Fruit fly (Drosophila melanogaster) whole organism, embryonic: ENCODE results near the gene Hsp110.
A peak's percentile ranks its signal among the peaks of the same experiment; 100 is the strongest.

Experiments used
- Ada2b ChIP-seq: fragments of 200-800 bp; sonication (Bioruptor generic); IDR thresholded peaks from 2 replicates; pipeline ENCODE4 v1.3.6; 2022; ENCODE audit warnings: missing biosample characterization, missing genetic modification characterization
- Antp ChIP-seq: fragments of 200-800 bp; sonication (Bioruptor generic); optimal IDR thresholded peaks from 3 replicates; lab custom pipeline; 2016; ENCODE audit warnings: missing biosample characterization, missing genetic modification characterization
- BtbVII ChIP-seq: fragments of 200-800 bp; sonication (Bioruptor generic); optimal IDR thresholded peaks from 3 replicates; lab custom pipeline; 2017; ENCODE audit warnings: missing biosample characterization, mild to moderate bottlenecking, missing genetic modification characterization
- CG10462 ChIP-seq: fragments of 200-800 bp; sonication (Bioruptor generic); optimal IDR thresholded peaks from 2 replicates; lab custom pipeline; 2016; ENCODE audit warnings: missing biosample characterization, missing genetic modification characterization
- CG10565 ChIP-seq: fragments of 200-800 bp; sonication (Bioruptor generic); optimal IDR thresholded peaks from 3 replicates; lab custom pipeline; 2016; ENCODE audit warnings: missing biosample characterization, mild to moderate bottlenecking, missing genetic modification characterization
- CG12942 ChIP-seq: fragments of 200-800 bp; sonication (Bioruptor generic); optimal IDR thresholded peaks from 3 replicates; lab custom pipeline; 2016; ENCODE audit warnings: missing biosample characterization, missing genetic modification characterization
- CG13296 ChIP-seq: fragments of 200-800 bp; sonication (Bioruptor generic); optimal IDR thresholded peaks from 3 replicates; lab custom pipeline; 2018; ENCODE audit warnings: missing biosample characterization, mild to moderate bottlenecking, missing genetic modification characterization
- CG13424 ChIP-seq: fragments of 200-800 bp; sonication (Bioruptor generic); optimal IDR thresholded peaks from 2 replicates; lab custom pipeline; 2019; ENCODE audit warnings: missing biosample characterization, mild to moderate bottlenecking, missing genetic modification characterization, moderate library complexity
- CG14441 ChIP-seq: fragments of 200-800 bp; sonication (Bioruptor generic); IDR thresholded peaks from 2 replicates; pipeline ENCODE4 v1.3.6; 2022; ENCODE audit warnings: missing biosample characterization, missing genetic modification characterization
- CG1792 ChIP-seq: fragments of 200-800 bp; sonication (Bioruptor generic); optimal IDR thresholded peaks from 2 replicates; lab custom pipeline; 2016; ENCODE audit warnings: missing biosample characterization, missing genetic modification characterization
- CG2202 ChIP-seq: fragments of 200-800 bp; sonication (Bioruptor generic); optimal IDR thresholded peaks from 2 replicates; lab custom pipeline; 2018; ENCODE audit warnings: missing biosample characterization, mild to moderate bottlenecking, missing genetic modification characterization
- CG2678 ChIP-seq: fragments of 200-800 bp; sonication (Bioruptor generic); optimal IDR thresholded peaks from 3 replicates; lab custom pipeline; 2019; ENCODE audit warnings: missing biosample characterization, mild to moderate bottlenecking, missing genetic modification characterization, moderate library complexity
- CG2712 ChIP-seq: fragments of 200-800 bp; optimal IDR thresholded peaks from 3 replicates; lab custom pipeline; 2019; ENCODE audit warnings: missing biosample characterization, mild to moderate bottlenecking, missing genetic modification characterization, moderate library complexity
- CG42726 ChIP-seq: fragments of 200-800 bp; sonication (Bioruptor generic); IDR thresholded peaks from 2 replicates; pipeline ENCODE4 v1.3.6; 2022; ENCODE audit warnings: missing biosample characterization, missing genetic modification characterization; ENCODE audit not compliant: partially characterized antibody
- CG4282 ChIP-seq: fragments of 200-800 bp; sonication (Bioruptor generic); optimal IDR thresholded peaks from 2 replicates; lab custom pipeline; 2016; ENCODE audit warnings: missing biosample characterization, missing genetic modification characterization
- CG4360 ChIP-seq: fragments of 200-800 bp; sonication (Bioruptor generic); IDR thresholded peaks from 2 replicates; pipeline ENCODE4 v1.3.6; 2022; ENCODE audit warnings: missing biosample characterization, missing genetic modification characterization
- CG5953 ChIP-seq: fragments of 200-800 bp; sonication (Bioruptor generic); IDR thresholded peaks from 2 replicates; pipeline ENCODE4 v1.3.6; 2022; ENCODE audit warnings: missing biosample characterization, missing genetic modification characterization
- CG7745 ChIP-seq: fragments of 200-800 bp; sonication (Bioruptor generic); optimal IDR thresholded peaks from 2 replicates; lab custom pipeline; 2018; ENCODE audit warnings: missing biosample characterization, mild to moderate bottlenecking, missing genetic modification characterization, moderate library complexity
- CG8089 ChIP-seq: fragments of 200-800 bp; sonication (Bioruptor generic); optimal IDR thresholded peaks from 3 replicates; lab custom pipeline; 2016; ENCODE audit warnings: missing biosample characterization, missing genetic modification characterization
- CG9437 ChIP-seq: fragments of 200-800 bp; sonication (Bioruptor generic); optimal IDR thresholded peaks from 2 replicates; lab custom pipeline; 2018; ENCODE audit warnings: missing biosample characterization, mild to moderate bottlenecking, missing genetic modification characterization
- CG9727 ChIP-seq: fragments of 200-800 bp; sonication (Bioruptor generic); optimal IDR thresholded peaks from 3 replicates; lab custom pipeline; 2017; ENCODE audit warnings: missing biosample characterization, mild to moderate bottlenecking, missing genetic modification characterization
- CrebB ChIP-seq: fragments of 200-800 bp; sonication (Bioruptor generic); optimal IDR thresholded peaks from 3 replicates; lab custom pipeline; 2018; ENCODE audit warnings: missing biosample characterization, mild to moderate bottlenecking, missing genetic modification characterization
- Elba2 ChIP-seq: fragments of 200-800 bp; sonication (Bioruptor generic); optimal IDR thresholded peaks from 3 replicates; lab custom pipeline; 2016; ENCODE audit warnings: missing biosample characterization, missing genetic modification characterization
- Ets65A ChIP-seq: fragments of 200-800 bp; sonication (Bioruptor generic); peaks from one replicate; lab custom pipeline; 2016; ENCODE audit warnings: missing biosample characterization, missing genetic modification characterization
- Gug ChIP-seq: fragments of 200-800 bp; sonication (Bioruptor generic); IDR thresholded peaks from 4 replicates; pipeline ENCODE4 v1.3.6; 2022; ENCODE audit warnings: missing biosample characterization, missing genetic modification characterization
- Hsf ChIP-seq: fragments of 200-800 bp; sonication (Bioruptor generic); optimal IDR thresholded peaks from 3 replicates; lab custom pipeline; 2016; ENCODE audit warnings: missing biosample characterization, missing genetic modification characterization
- Myb ChIP-seq: fragments of 200-800 bp; sonication (Bioruptor generic); optimal IDR thresholded peaks from 2 replicates; lab custom pipeline; 2016; ENCODE audit warnings: missing biosample characterization, missing genetic modification characterization
- NC2α ChIP-seq: fragments of 200-800 bp; sonication (Bioruptor generic); optimal IDR thresholded peaks from 2 replicates; lab custom pipeline; 2016; ENCODE audit warnings: missing biosample characterization, missing genetic modification characterization
- Nf-YC ChIP-seq: fragments of 200-800 bp; optimal IDR thresholded peaks from 3 replicates; lab custom pipeline; 2019; ENCODE audit warnings: missing biosample characterization, mild to moderate bottlenecking, missing genetic modification characterization, moderate library complexity
- Scr ChIP-seq: fragments of 200-800 bp; sonication (Bioruptor generic); IDR thresholded peaks from 2 replicates; pipeline ENCODE4 v1.3.6; 2022; ENCODE audit warnings: missing biosample characterization, missing genetic modification characterization; ENCODE audit not compliant: partially characterized antibody
- Six4 ChIP-seq: fragments of 200-800 bp; sonication (Bioruptor generic); optimal IDR thresholded peaks from 2 replicates; lab custom pipeline; 2016; ENCODE audit warnings: missing biosample characterization, missing genetic modification characterization
- Sry-β ChIP-seq: fragments of 200-800 bp; sonication (Bioruptor generic); optimal IDR thresholded peaks from 2 replicates; lab custom pipeline; 2018; ENCODE audit warnings: missing biosample characterization, mild to moderate bottlenecking, missing genetic modification characterization, moderate library complexity
- Trl ChIP-seq, 3 experiments: fragments of >200 bp in 2 of 3; fragments of 200-800 bp in 1 of 3; sonication (Bioruptor generic) in 1 of 3; optimal IDR thresholded peaks; 2 replicates in 1 of 3; 3 replicates in 2 of 3; lab custom pipeline; 2016 to 2017; ENCODE audit warnings: missing biosample characterization in 1 of 3, missing genetic modification characterization in 1 of 3
- Vsx1 ChIP-seq: fragments of 200-800 bp; sonication (Bioruptor generic); optimal IDR thresholded peaks from 2 replicates; lab custom pipeline; 2017; ENCODE audit warnings: missing biosample characterization, mild to moderate bottlenecking, missing genetic modification characterization, missing genetic modification reagents
- amos ChIP-seq: fragments of 200-800 bp; sonication (Bioruptor generic); IDR thresholded peaks from 2 replicates; pipeline ENCODE4 v1.3.6; 2022; ENCODE audit warnings: missing biosample characterization, missing genetic modification characterization; ENCODE audit not compliant: partially characterized antibody
- da ChIP-seq: fragments of 200-800 bp; sonication (Bioruptor generic); optimal IDR thresholded peaks from 2 replicates; lab custom pipeline; 2016; ENCODE audit warnings: missing biosample characterization, missing genetic modification characterization
- dm ChIP-seq: fragments of 200-800 bp; sonication (Bioruptor generic); optimal IDR thresholded peaks from 3 replicates; lab custom pipeline; 2016; ENCODE audit warnings: missing biosample characterization, missing genetic modification characterization
- esg ChIP-seq: fragments of 200-800 bp; sonication (Bioruptor generic); conservative IDR thresholded peaks from 2 replicates; pipeline ENCODE4 v1.3.6; 2022; ENCODE audit warnings: missing biosample characterization, missing genetic modification characterization
- fd102C ChIP-seq: fragments of 200-800 bp; sonication (Bioruptor generic); optimal IDR thresholded peaks from 2 replicates; lab custom pipeline; 2018; ENCODE audit warnings: missing biosample characterization, mild to moderate bottlenecking, missing genetic modification characterization, moderate library complexity
- gem ChIP-seq: fragments of 200-800 bp; sonication (Bioruptor generic); optimal IDR thresholded peaks from 2 replicates; lab custom pipeline; 2019; ENCODE audit warnings: missing biosample characterization, mild to moderate bottlenecking, missing genetic modification characterization, moderate library complexity
- hth ChIP-seq: fragments of >200 bp; optimal IDR thresholded peaks from 2 replicates; lab custom pipeline; 2017; ENCODE audit warnings: inconsistent platforms
- jing ChIP-seq: fragments of 200-800 bp; sonication (Bioruptor generic); optimal IDR thresholded peaks from 2 replicates; lab custom pipeline; 2018; ENCODE audit warnings: missing biosample characterization, mild to moderate bottlenecking, missing genetic modification characterization
- pb ChIP-seq: fragments of 200-800 bp; sonication (Bioruptor generic); optimal IDR thresholded peaks from 3 replicates; lab custom pipeline; 2016; ENCODE audit warnings: missing biosample characterization, missing genetic modification characterization
- ro ChIP-seq: fragments of 200-800 bp; sonication (Bioruptor generic); IDR thresholded peaks from 2 replicates; pipeline ENCODE4 v1.3.6; 2022; ENCODE audit warnings: missing biosample characterization, missing genetic modification characterization
- so ChIP-seq: fragments of 200-800 bp; sonication (Bioruptor generic); IDR thresholded peaks from 3 replicates; pipeline ENCODE4 v1.3.6; 2022; ENCODE audit warnings: missing biosample characterization, missing genetic modification characterization
- stc ChIP-seq: fragments of 200-800 bp; sonication (Bioruptor generic); IDR thresholded peaks from 2 replicates; pipeline ENCODE4 v1.3.6; 2022; ENCODE audit warnings: missing biosample characterization, missing genetic modification characterization
- tio ChIP-seq: fragments of 200-800 bp; sonication (Bioruptor generic); optimal IDR thresholded peaks from 2 replicates; lab custom pipeline; 2017; ENCODE audit warnings: missing biosample characterization, missing genetic modification characterization, inconsistent platforms
- ttk ChIP-seq: fragments of 200-800 bp; sonication (Bioruptor generic); IDR thresholded peaks from 2 replicates; pipeline ENCODE4 v2.1.2; 2022; ENCODE audit warnings: missing biosample characterization, missing genetic modification characterization
- zen2 ChIP-seq: fragments of 200-800 bp; sonication (Bioruptor generic); IDR thresholded peaks from 3 replicates; pipeline ENCODE4 v1.3.6; 2022; ENCODE audit warnings: missing biosample characterization, missing genetic modification characterization; ENCODE audit not compliant: partially characterized antibody
- zfh1 ChIP-seq: fragments of 200-800 bp; sonication (Bioruptor generic); IDR thresholded peaks from 3 replicates; pipeline ENCODE4 v1.3.6; 2022; ENCODE audit warnings: missing biosample characterization, missing genetic modification characterization

Hsp110 gene

dm6 chr3L:14049620-14050253 lies 12.9 kb downstream of the Hsp110 start, which contains the start of gene Neurl4 (continued):
- TF ChIP-seq CG42726, result no peak
- no peak for TF ChIP-seq CG1792
- no peak for TF ChIP-seq Sry-β (GFP tag; lab: Kevin White, UChicago)
- TF ChIP-seq Hsf (GFP tag; lab: Kevin White, UChicago), result peak; percentile 83
- no peak for TF ChIP-seq CG10565
- TF ChIP-seq CG2678 (tag; lab: Kevin White, UChicago), result no peak
- TF ChIP-seq Antp (GFP tag; lab: Kevin White, UChicago), result peak; percentile 51
- TF ChIP-seq fd102C (GFP tag; lab: Kevin White, UChicago), result no peak
- peak; percentile 46; the same call in 1 of the 4 replicates for TF ChIP-seq Gug (GFP tag; lab: Robert Waterston, UW)
- peak; percentile 62 for TF ChIP-seq Myb (GFP tag; lab: Kevin White, UChicago)
- no peak for TF ChIP-seq CG13296
- peak; percentile 63 for TF ChIP-seq Elba2
- peak; percentile 47 for TF ChIP-seq CG9437 (GFP tag; lab: Kevin White, UChicago)
- TF ChIP-seq zfh1, result peak; percentile 53; the same call in 1 of the 3 replicates
- no peak for TF ChIP-seq hth
- TF ChIP-seq so (GFP tag; lab: Robert Waterston, UW), result 0 out of 3 replicates have a peak, but pooled peaks have one; percentile 8
- no peak for TF ChIP-seq Trl (optimal IDR thresholded peaks at IDR 0.05; lab: Kevin White, UChicago)
- peak; percentile 63 for TF ChIP-seq Trl (GFP tag; optimal IDR thresholded peaks at IDR 0.05; lab: Kevin White, UChicago)
- TF ChIP-seq Nf-YC (tag; lab: Kevin White, UChicago), result no peak
- no peak for TF ChIP-seq gem (tag; lab: Kevin White, UChicago)
- no peak for TF ChIP-seq CG7745 (tag; lab: Kevin White, UChicago)
- peak; percentile 68 for TF ChIP-seq CG9727 (GFP tag; lab: Kevin White, UChicago)
- TF ChIP-seq Scr (GFP tag; lab: Robert Waterston, UW), result no peak; the same call in 1 of the 2 replicates
- TF ChIP-seq Six4 (GFP tag; lab: Kevin White, UChicago), result peak; percentile 34
- peak; percentile 68 for TF ChIP-seq ttk (GFP tag; lab: Robert Waterston, UW)
- TF ChIP-seq CG4282 (GFP tag; lab: Kevin White, UChicago), result no peak
- no peak for TF ChIP-seq zen2 (GFP tag; lab: Robert Waterston, UW)
- peak; percentile 9 for TF ChIP-seq CG10462 (GFP tag; lab: Kevin White, UChicago)
- 0 out of 2 replicates have a peak, but pooled peaks have one; percentile 29 for TF ChIP-seq CG5953 (GFP tag; lab: Robert Waterston, UW)
- TF ChIP-seq CG12942, result peak; percentile 73
- TF ChIP-seq NC2α (GFP tag; lab: Kevin White, UChicago), result peak; percentile 14
- peak; percentile 43 for TF ChIP-seq CG2202 (tag; lab: Kevin White, UChicago)
- peak; percentile 38 for TF ChIP-seq jing
- no peak for TF ChIP-seq tio (GFP tag; lab: Kevin White, UChicago)
- peak; percentile 28; the same call in 1 of the 2 replicates for TF ChIP-seq amos (GFP tag; lab: Robert Waterston, UW)
- peak; percentile 61 for TF ChIP-seq esg (GFP tag; lab: Robert Waterston, UW)
- TF ChIP-seq CG2712 (tag; lab: Kevin White, UChicago), result peak; percentile 75
- TF ChIP-seq ro (GFP tag; lab: Robert Waterston, UW), result 0 out of 2 replicates have a peak, but pooled peaks have one; percentile 7
- TF ChIP-seq dm, result peak; percentile 53
- TF ChIP-seq BtbVII (GFP tag; lab: Kevin White, UChicago), result no peak
- TF ChIP-seq pb, result no peak
- peak; percentile 88 for TF ChIP-seq Ets65A (GFP tag; lab: Kevin White, UChicago)
- TF ChIP-seq CG14441 (GFP tag; lab: Robert Waterston, UW), result peak; percentile 49
- TF ChIP-seq da (GFP tag; lab: Kevin White, UChicago), result peak; percentile 28
- no peak for TF ChIP-seq CG4360 (GFP tag; lab: Robert Waterston, UW)
- peak; percentile 50 for TF ChIP-seq CG8089 (GFP tag; lab: Kevin White, UChicago)
- TF ChIP-seq stc (GFP tag; lab: Robert Waterston, UW), result peak; percentile 57; the same call in 1 of the 2 replicates
- peak; percentile 65 for TF ChIP-seq CrebB (tag; lab: Kevin White, UChicago)
- TF ChIP-seq Vsx1 (GFP tag; lab: Kevin White, UChicago), result no peak
- peak; percentile 80 for TF ChIP-seq CG13424 (tag; lab: Kevin White, UChicago)
- peak; percentile 61 for TF ChIP-seq Ada2b
